Worm (Caenorhabditis elegans) whole organism, dauer: ENCODE measurements around the gene dyf-7.

Experiments used
- unc-62 ChIP-seq: sonication (generic microtip); optimal IDR thresholded peaks from 2 replicates; lab custom pipeline; 2017; ENCODE audit warnings: missing biosample characterization, missing genetic modification reagents, missing genetic modification characterization

The dyf-7 gene

ce11 chrX:9698359-9698758, at the start of gene dyf-7:
dyf-7 (plus strand) TSS chrX:9698659.
- no peak for TF ChIP-seq unc-62 (GFP tag; lab: Kevin White, UChicago)

ce11 chrX:9653016-9653415, 45.4 kb upstream of the dyf-7 start, which contains the start of gene aex-2:
aex-2 (minus strand) TSS chrX:9653116.
- no peak for TF ChIP-seq unc-62 (GFP tag; lab: Kevin White, UChicago)

- TF ChIP-seq unc-62 (GFP tag; lab: Kevin White, UChicago) = no peak
Observed at ce11 chrX:9653478-9653877, 45.0 kb upstream of the dyf-7 start.

DNA sequence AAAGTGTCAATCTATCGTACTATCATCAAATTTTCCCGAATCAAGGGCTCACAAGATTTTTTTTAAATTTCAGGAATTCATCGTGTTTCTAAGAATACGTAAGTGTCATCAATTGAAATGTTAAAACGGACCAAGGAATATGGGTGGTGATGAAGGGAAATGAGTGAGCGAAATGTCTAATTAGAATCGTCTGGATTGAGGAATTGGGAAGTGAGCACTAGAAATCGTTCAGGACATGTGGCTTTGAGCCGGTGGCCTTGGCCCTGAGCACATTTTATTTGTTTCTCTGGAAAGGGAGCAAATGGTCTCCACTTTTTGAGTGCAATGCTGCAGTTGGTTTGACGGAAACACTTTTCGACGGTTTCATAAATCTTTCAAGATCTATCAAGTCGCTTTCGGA, 44.2 kb upstream of the dyf-7 start:
- TF ChIP-seq unc-62 (GFP tag; lab: Kevin White, UChicago) = no peak

DNA sequence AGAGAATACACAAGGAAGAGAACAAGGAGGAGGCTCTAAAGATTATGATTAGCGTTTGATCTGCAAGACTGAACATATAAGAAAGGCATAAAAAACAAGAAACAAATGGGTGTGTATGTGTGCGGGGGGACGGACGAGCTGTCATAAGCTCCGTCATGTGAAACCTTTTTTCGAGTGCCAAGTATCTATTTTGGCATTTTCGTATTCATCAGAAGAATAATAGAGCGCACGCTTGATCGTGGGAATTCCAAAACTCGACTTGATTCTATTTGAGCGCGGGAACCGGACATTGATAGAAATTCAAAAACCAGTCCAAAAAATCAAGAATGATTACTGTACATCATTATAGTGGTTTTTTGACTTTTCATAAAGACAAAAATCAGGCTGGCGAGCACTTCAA, 41.7 kb upstream of the dyf-7 start:
- no peak for TF ChIP-seq unc-62 (GFP tag; lab: Kevin White, UChicago)

- TF ChIP-seq unc-62 (GFP tag; lab: Kevin White, UChicago) = no peak
Observed at ce11 chrX:9665944-9666343, 32.5 kb upstream of the dyf-7 start.

ce11 chrX:9667391-9667790, 31.1 kb upstream of the dyf-7 start:
- TF ChIP-seq unc-62 (GFP tag; lab: Kevin White, UChicago) = no peak

- TF ChIP-seq unc-62 (GFP tag; lab: Kevin White, UChicago) = no peak
Observed at ce11 chrX:9668554-9668953, 29.9 kb upstream of the dyf-7 start, which contains the start of gene T14B1.1. T14B1.1 (minus strand) TSS chrX:9668723.

ce11 chrX:9673228-9673627, 25.2 kb upstream of the dyf-7 start:
- TF ChIP-seq unc-62 (GFP tag; lab: Kevin White, UChicago) = no peak

DNA sequence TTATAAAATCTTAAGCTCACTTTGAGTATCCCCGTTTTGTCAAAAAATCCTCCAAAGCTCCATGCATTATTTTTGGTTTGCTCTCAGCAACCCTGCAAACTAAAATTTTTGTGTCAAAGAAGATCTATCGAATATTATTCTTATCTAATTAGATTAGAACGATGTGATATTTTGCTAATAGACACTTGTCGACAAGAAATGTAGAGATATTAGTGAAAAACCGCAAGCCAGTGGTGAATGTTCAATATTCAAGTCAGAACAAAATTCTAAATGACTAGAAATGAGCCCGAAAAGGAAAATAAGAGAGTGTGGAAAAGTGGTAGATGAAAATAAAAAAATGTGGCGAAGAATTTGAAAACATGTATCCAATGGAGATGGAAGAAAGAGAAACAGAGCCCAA, 23.7 kb upstream of the dyf-7 start, which contains the start of gene C43C3.4:
TSS of gene C43C3.4 (minus strand) at position 101 of the 400 bp plus-strand sequence.
- TF ChIP-seq unc-62 (GFP tag; lab: Kevin White, UChicago) = no peak

DNA sequence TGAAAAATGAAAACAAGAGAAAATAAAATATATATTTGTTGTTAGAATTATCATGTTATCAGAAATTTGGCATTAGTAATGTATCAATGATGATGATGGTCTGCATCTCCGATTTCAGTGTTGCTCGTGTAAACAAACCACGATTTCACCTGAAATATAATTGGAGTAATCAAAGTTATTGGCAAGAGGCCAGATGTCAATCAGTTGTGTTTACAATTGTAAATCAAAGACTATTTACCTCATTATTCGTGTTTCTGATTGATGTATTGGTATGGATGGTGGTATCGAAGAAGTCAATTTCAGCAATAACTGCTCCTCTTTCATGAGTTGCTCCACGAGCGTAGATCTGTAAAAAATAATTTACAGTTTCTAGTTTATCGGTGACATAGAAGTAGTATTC, 22.4 kb upstream of the dyf-7 start:
- no peak for TF ChIP-seq unc-62 (GFP tag; lab: Kevin White, UChicago)

- no peak for TF ChIP-seq unc-62 (GFP tag; lab: Kevin White, UChicago)
Observed at ce11 chrX:9676788-9677454, 21.5 kb upstream of the dyf-7 start.

- TF ChIP-seq unc-62 (GFP tag; lab: Kevin White, UChicago) = no peak
Observed at ce11 chrX:9677927-9678326, 20.5 kb upstream of the dyf-7 start.

- TF ChIP-seq unc-62 (GFP tag; lab: Kevin White, UChicago) = no peak
Observed at ce11 chrX:9679427-9679826, 19.0 kb upstream of the dyf-7 start.

ce11 chrX:9680119-9680682, 18.3 kb upstream of the dyf-7 start, which contains the start of gene ifp-1:
ifp-1 (minus strand) TSS chrX:9680169.
- TF ChIP-seq unc-62 (GFP tag; lab: Kevin White, UChicago) = no peak

DNA sequence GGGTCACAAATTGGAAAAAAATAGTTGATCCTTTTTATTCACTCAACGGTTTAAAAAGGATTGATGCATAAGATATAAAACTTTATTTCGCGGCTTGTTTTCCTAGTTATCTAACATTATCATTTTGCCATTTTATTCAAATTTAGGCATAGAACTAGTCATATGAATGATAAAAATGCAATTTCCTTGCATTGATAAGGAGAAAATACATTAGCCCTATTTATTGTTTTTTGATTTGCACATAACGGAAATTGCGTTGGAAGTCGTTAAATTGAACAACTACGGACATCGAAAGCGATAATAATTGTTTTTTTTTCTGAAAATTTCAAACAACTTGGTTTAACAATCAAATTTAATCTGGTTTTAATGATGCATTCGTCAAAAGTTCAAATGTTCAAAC, 11.2 kb upstream of the dyf-7 start:
- TF ChIP-seq unc-62 (GFP tag; lab: Kevin White, UChicago) = no peak

DNA sequence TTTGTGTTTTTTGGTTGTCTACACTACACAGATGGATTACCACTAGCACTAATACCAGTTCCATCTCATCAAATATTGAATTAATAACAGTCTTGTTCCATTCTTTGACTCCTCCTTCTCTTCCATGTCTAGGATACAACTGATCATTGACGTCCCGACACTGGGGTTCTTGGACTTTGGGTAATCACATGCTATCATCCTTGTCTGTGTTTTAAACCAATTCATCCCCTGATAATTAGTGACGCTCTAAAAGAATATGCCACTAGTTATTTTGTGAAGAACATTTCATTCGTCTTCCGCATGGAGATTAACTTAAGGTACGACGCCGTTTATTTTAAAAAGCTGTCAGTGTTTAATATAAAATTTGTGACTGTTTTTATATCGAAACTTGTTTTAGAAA, 8.0 kb upstream of the dyf-7 start, which contains the start of gene npr-18:
TSS of gene npr-18 (plus strand) at position 301 of the 400 bp plus-strand sequence.
- no peak for TF ChIP-seq unc-62 (GFP tag; lab: Kevin White, UChicago)
